Worm (Caenorhabditis elegans) whole organism, L4/young adult: ENCODE measurements around the gene osm-7.

Experiments
- W03F9.2 ChIP-seq: fragments of 150-350 bp; optimal IDR thresholded peaks from 2 replicates; lab custom pipeline; 2014; ENCODE audit warnings: missing biosample characterization, missing genetic modification characterization
- dao-5 ChIP-seq: sonication (generic microtip); optimal IDR thresholded peaks from 2 replicates; lab custom pipeline; 2016; ENCODE audit warnings: missing genotype, missing genetic modification characterization, moderate library complexity, missing compliant biosample characterization
- him-1 ChIP-seq: sonication (generic microtip); optimal IDR thresholded peaks from 2 replicates; lab custom pipeline; 2016; ENCODE audit warnings: missing genotype, missing genetic modification reagents, missing genetic modification characterization, missing compliant biosample characterization

osm-7 gene

DNA sequence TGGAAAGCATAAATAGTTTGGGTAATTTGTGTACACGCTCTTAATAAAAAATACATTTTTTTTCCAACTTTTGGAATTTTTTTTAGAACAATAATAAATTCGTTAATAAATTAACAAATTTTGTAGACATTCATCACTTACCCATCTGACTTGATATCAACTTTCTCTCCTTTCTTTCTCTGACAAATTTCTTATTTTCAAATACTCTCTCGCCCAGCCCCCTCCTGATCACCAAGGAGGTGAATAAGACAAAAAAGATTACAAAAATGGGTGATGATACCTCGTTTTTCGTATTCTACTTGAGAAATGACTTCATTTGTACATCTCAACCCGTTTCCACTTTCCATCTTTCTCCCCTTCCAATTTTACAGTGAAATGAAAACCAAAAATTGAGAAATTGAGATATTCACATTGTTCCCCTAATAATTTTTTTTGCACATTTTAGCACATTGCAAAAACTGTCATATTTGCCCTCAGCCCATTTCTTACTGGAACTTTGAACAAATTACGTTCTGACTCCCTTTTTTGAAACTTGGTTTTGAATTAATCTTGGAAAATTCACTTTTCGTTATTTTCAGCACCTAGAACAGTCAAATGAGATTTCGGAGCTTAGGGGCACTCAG is at the start of gene osm-7:
Gene osm-7 (plus strand): TSS at position 573 of the 623 bp plus-strand sequence.
- TF ChIP-seq him-1 (tag; lab: Kevin White, UChicago) (no peak), dao-5 (no peak), W03F9.2 (tag; lab: Kevin White, UChicago) (no peak)

DNA sequence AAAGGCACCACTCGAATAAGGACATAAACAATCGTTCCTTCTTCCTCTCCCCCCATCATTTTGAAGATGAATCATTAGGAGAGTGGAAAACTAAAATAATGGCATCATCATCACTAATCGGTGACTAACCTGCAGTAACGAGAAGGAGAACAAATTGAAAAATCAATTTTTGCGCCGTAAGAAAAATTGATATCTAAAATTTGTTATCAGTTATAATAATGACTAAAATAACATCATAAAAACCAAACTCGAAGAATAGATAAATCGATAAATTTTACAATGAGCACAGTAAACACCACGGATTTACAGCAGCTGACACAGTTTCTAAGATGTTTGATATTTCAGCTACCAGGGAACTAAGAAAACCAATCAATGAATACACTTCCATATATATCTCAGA is 49.8 kb upstream of the osm-7 start:
- no peak for TF ChIP-seq him-1 (tag; lab: Kevin White, UChicago)

DNA sequence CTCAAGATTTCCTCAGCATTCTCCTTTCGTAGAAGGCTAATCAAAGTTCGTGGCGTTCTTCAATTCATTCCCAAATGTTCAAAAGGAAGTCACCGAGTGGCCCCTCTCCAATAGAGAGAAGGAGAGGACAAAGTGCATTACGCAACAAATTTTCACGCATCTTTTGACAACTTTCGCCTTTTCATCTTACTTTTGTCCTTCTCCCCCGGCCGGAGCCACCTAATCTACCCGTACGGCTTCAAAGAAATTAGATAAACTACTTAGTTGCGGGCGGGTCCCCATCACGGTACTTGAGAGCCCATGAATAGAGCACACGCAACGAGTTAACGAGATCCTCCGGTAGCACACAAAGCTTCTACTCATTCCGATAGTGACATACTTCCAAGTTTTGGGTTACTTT is 49.3 kb upstream of the osm-7 start:
- TF ChIP-seq W03F9.2 (tag; lab: Kevin White, UChicago), result no peak
- no peak for TF ChIP-seq dao-5
- TF ChIP-seq him-1 (tag; lab: Kevin White, UChicago), result no peak

DNA sequence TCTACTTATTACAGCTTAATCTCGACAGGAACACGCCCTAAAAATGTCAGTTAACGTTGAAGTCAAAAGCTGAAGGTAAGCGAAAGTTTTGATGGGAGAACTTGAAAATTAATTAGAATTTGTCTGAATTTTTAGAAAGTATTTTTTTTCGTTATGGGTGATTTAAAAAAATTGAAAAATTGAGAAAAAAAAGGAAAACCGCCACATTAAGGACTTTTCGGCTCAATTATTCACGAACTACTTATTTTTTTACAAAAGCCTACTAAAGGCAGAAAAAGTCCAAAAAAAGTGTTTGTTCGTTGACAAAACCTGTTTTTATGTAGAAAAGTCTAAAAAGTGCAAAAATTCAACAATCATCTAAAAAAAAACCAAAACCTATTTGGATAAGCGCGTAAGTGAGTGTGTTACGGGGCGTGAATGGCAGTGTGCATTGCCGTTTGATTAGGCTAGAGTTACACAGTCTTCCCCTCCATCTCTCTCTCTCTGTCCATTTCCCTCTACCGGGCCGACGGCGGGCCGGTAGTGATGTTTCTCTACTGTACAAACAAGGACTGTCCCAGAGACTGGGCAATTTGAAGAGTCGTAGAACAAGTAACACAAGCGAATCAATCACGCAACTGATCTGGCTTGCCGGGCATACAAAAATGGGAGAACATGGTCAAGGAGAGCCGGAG is 48.4 kb upstream of the osm-7 start, which contains the start of gene lron-13:
Gene lron-13 (plus strand): TSS at position 15 of the 674 bp plus-strand sequence.
- TF ChIP-seq him-1 (tag; lab: Kevin White, UChicago) (no peak), W03F9.2 (tag; lab: Kevin White, UChicago) (no peak), dao-5 (no peak)

DNA sequence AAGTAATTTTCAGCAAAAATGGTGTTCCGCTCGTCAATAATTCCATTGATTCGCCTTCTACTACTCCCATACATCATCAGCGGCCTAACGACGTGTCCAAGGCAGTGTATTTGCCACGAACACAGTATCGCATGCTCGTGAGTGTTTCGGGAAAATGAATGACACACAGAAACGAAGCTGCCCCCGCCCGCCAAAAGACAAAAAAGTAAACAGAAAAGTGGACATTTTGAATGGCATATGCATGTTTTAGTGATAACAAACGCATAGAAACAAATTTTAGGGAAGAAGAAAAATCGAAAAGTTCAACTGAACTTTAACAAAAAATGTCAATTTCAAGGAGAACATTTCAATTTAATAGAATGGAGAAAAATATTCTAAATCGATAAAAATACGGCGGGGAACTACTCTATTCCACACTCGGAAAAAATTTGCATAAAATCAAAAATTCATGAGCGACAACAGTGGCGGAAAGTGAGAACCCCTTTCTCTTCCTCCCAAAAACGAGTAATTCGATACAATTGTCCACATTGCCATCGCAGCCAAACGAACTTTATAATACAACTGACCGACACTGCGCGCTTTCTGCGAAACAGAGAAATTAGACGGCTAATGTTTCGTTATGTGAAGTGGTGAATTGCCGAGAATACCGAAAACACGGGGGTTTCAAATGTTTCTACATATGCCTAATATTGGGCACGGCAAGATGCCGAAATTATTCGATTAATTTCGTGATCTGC is 47.3 kb upstream of the osm-7 start:
- no peak for TF ChIP-seq him-1 (tag; lab: Kevin White, UChicago)
- TF ChIP-seq dao-5, result no peak
- TF ChIP-seq W03F9.2 (tag; lab: Kevin White, UChicago), result no peak

DNA sequence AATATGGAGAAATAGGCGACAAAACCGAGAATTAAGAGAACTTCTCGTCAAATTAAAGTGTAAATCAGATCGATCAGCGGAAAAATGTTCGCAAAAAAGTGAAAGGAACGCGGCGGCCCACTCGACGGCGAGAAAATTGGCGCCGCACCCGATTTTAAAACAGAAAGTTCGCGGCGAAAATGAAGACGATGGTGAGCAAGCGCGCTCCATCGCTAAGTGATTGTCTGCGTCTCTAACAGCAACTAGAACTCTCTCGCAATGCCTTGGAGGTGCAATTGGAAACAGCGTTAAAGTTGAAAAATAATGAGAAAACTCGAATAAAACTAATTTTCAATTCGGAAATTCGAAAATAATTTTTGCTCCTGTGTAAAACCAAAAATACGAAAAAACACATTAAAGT is 46.0 kb upstream of the osm-7 start:
- TF ChIP-seq him-1 (tag; lab: Kevin White, UChicago) (no peak), W03F9.2 (tag; lab: Kevin White, UChicago) (no peak), dao-5 (no peak)

DNA sequence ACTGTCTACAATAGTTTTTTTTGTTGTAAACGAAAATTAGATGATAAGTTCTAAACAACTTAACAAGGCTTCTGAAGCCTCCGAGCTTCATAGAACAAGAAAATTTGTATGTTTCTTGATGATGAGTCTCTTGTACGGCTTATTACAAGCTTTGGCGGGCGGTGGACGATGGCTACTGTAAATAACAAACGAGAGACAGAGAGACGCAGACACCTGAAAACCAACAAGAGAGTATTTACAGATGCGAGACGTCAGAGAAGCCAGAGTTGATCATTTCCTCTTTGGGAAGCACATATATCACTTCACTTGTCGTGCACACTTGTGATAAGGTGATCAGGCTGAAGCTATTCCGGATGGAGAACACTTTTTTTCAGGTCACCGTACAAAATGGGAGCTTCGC is 45.1 kb upstream of the osm-7 start:
- no peak for TF ChIP-seq dao-5
- no peak for TF ChIP-seq him-1 (tag; lab: Kevin White, UChicago)
- no peak for TF ChIP-seq W03F9.2 (tag; lab: Kevin White, UChicago)

DNA sequence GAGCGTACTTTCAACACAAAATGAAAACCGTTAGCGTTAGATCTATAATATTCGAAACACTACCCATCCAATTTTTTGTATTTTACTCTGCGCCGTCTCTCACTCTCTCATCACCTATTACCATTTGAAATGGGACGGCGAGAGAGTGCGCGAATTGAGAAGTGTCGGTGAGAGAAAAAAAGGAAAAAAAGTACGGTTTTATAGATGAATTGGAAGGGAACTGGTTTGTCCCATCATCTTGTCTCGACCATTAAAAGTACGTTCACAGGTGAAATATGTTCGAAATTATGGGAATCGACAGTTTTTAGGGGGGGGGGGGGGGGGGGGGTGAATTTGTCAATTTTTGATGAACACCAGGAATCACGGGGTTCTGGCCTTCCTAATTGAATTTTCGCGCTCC is 41.3 kb upstream of the osm-7 start:
- TF ChIP-seq W03F9.2 (tag; lab: Kevin White, UChicago), result no peak
- no peak for TF ChIP-seq him-1 (tag; lab: Kevin White, UChicago)
- no peak for TF ChIP-seq dao-5

DNA sequence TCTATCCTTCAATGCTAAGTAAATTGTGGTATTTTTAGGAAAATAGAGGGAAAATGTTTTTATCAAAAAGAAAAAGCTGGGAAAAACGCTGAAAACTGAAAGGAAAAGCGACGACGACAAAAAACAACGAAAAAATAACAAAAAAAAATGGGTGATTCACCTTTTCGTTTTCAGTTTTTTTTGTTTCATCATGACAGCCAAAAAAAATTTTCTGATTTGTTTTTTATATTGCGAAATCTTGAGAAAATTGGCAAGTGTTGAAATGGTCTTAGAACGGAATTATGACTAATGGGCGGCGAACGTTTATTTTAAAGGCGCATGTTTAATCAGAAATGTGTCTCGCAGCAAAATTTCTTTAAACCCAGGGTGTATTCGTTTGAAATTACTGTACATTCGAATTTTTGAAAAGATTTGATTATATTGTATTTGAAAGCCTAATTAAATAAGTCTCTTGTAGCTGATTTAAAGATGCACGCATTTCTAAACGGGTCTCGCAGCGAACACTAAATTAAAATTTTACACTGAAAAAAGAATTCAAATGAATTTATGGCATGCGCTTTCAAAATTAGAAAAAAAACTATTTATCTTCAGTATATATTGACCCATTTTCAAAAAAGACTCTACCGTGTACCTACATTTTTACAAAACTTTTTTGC is 40.1 kb upstream of the osm-7 start:
- TF ChIP-seq W03F9.2 (tag; lab: Kevin White, UChicago) (no peak), him-1 (tag; lab: Kevin White, UChicago) (no peak), dao-5 (no peak)

DNA sequence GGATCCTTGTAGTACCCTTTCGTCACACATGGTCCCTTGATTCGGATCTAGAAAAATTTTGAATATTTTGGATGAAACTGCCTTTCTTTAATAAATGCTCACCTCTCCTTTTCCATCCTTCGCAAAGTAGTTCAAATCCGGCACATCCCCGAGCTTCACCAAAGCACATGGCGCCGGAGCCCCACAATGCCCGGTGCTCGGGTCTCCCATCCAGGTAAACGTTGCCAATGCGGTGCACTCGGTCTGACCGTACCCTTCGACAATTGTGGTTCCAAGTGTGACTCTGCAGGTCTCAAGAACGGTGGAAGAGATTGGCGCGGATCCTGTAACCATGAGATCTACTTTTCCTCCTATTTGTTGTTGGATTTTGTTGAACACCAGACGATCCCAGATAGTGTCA is 35.2 kb upstream of the osm-7 start:
- TF ChIP-seq dao-5, result no peak
- no peak for TF ChIP-seq him-1 (tag; lab: Kevin White, UChicago)
- no peak for TF ChIP-seq W03F9.2 (tag; lab: Kevin White, UChicago)

DNA sequence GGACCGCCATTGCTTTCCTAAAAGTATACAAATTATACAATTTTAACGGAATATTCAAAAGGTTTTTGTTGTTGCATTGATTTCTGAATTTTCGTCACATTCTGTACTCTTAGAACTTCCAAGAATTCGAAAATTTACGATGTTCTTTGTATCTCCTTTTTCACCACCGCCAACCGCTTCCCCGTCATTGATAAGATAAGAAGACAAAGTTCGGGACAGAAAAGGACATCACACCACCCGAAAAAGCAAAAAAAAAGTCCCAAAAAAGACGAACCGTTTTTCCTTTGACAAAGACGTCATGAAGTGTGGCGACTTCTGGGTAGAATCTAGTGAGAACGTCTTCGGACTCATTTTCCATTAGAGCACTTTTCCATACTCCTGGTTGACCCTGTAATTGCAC is 33.5 kb upstream of the osm-7 start:
- no peak for TF ChIP-seq W03F9.2 (tag; lab: Kevin White, UChicago)
- TF ChIP-seq dao-5, result no peak

DNA sequence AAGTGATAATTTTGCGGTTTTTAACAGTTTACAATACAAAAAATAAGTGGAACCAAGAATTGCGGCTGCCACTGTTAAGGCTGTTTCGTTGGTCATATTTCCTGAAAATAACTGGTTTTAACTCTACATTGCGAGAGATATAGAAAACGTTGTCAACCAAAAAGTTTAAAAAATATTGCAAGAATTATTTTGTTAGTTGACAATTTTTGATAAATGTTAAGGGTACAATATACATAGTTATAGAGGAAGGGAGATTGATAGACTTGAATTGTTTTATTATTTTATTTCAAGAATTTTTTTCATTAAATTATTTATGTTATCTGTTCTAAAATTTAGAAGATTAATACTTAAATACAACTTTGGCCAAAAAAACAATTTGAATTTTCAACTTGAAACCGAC is 32.5 kb upstream of the osm-7 start, which contains the start of gene acs-5:
Gene acs-5 (minus strand): TSS at position 101 of the 400 bp plus-strand sequence.
- no peak for TF ChIP-seq W03F9.2 (tag; lab: Kevin White, UChicago)
- TF ChIP-seq dao-5, result no peak

DNA sequence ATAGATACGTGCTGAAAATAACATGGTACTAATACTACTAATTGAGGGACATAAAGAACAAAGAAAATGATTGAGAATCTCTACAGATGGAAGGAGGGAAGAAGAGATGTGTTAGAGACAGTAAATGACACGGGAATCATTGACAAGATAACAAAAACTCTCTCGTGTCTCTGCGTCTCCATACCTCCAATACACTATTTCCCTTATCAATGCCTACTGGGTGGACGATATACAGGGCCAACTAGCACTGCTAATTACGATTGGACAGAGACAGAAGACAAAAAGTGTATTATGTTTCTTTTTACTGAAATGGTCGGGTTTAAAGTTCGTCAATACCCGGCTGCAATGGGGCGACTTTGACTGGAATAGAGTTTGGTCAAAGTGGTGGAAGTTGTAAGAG is 31.4 kb upstream of the osm-7 start:
- TF ChIP-seq dao-5 (no peak), him-1 (tag; lab: Kevin White, UChicago) (no peak), W03F9.2 (tag; lab: Kevin White, UChicago) (no peak)

DNA sequence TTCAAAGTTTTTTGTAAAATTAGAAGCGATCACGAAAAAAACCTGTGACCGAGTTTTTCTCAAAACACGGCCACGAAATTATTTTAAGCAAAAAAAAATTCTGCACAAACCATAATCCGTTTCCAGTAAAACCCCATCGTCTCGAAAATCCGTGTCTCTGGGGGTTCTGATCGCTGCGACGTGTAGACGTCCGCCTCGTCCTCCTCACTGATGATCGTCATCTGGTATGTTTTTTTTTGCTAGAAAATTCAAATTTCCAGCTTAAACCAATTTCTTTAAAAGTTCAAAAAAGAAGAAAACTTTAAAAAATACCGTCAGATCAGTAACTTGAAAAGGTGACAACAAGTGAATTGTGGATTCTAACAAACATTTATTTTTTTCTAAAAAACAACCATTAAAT is 29.4 kb upstream of the osm-7 start, which contains the start of gene Y76A2B.4:
Gene Y76A2B.4 (minus strand): TSS at position 241 of the 400 bp plus-strand sequence.
- TF ChIP-seq him-1 (tag; lab: Kevin White, UChicago) (no peak), W03F9.2 (tag; lab: Kevin White, UChicago) (no peak), dao-5 (no peak)
